Worm (Caenorhabditis elegans) whole organism, midembryonic: ENCODE results near the gene enri-2.

Source experiments
- T22C8.4 ChIP-seq: fragments of 200-800 bp; sonication (Bioruptor generic); IDR thresholded peaks from 2 replicates; pipeline ENCODE4 v1.3.6; 2022; ENCODE audit warnings: missing genetic modification characterization, missing compliant biosample characterization
- cog-1 ChIP-seq: sonication (generic microtip); optimal IDR thresholded peaks from 2 replicates; lab custom pipeline; 2016; ENCODE audit warnings: missing genetic modification characterization, missing compliant biosample characterization
- flt-1 ChIP-seq: fragments of 200-800 bp; sonication (Bioruptor generic); IDR thresholded peaks from 2 replicates; pipeline ENCODE4 v1.3.6; 2022; ENCODE audit warnings: missing genetic modification characterization, missing compliant biosample characterization
- klf-2 ChIP-seq: fragments of 200-800 bp; sonication (Bioruptor generic); conservative IDR thresholded peaks from 2 replicates; pipeline ENCODE4 v1.3.6; 2022; ENCODE audit warnings: missing genetic modification reagents, missing genetic modification characterization, missing compliant biosample characterization
- med-1 ChIP-seq: sonication (generic microtip); optimal IDR thresholded peaks from 2 replicates; lab custom pipeline; 2017; ENCODE audit warnings: missing genetic modification characterization, mild to moderate bottlenecking, missing compliant biosample characterization, antibody characterized with exemption, missing genetic modification reagents; ENCODE audit not compliant: insufficient read depth
- ref-1 ChIP-seq: fragments of 200-800 bp; sonication (Bioruptor generic); conservative IDR thresholded peaks from 2 replicates; pipeline ENCODE4 v1.3.6; 2022; ENCODE audit warnings: missing genetic modification reagents, missing genetic modification characterization, missing compliant biosample characterization
- tab-1 ChIP-seq: fragments of 200-800 bp; sonication (Bioruptor generic); IDR thresholded peaks from 2 replicates; pipeline ENCODE4 v1.3.6; 2022; ENCODE audit warnings: missing genetic modification characterization, missing compliant biosample characterization
- ztf-23 ChIP-seq: fragments of 200-800 bp; sonication (Bioruptor generic); IDR thresholded peaks from 2 replicates; pipeline ENCODE4 v1.3.6; 2022; ENCODE audit warnings: missing genetic modification reagents, missing genetic modification characterization, missing compliant biosample characterization
- ztf-29 ChIP-seq: fragments of 200-800 bp; sonication (Bioruptor generic); IDR thresholded peaks from 2 replicates; pipeline ENCODE4 v1.3.6; 2022; ENCODE audit warnings: missing genetic modification reagents, missing genetic modification characterization, missing compliant biosample characterization

DNA sequence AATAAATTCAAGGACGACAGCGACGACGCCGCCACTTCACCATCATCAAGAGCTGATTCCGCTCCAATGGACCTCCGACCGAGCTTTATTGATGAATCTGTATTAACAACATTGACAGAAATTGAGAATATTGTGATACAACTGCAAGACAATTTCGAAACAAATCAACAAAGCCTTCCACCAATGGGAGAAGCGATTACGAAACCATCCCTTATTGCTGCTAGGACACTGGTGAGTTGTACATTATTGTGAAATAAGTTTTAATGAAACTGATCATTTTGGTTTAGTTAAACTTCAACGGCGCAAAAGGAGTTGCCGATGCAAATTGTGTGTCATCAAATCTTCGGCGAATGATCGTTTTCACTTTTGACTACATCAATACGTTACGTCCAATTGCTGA lies 13.4 kb downstream of the enri-2 start:
- no peak for TF ChIP-seq flt-1 (GFP tag; lab: Robert Waterston, UW)
- TF ChIP-seq cog-1 (tag; lab: Kevin White, UChicago), result no peak
- TF ChIP-seq T22C8.4 (GFP tag; lab: Robert Waterston, UW), result no peak
- no peak for TF ChIP-seq ztf-29 (GFP tag; lab: Robert Waterston, UW)
- no peak for TF ChIP-seq ztf-23
- TF ChIP-seq tab-1, result no peak
- TF ChIP-seq ref-1 (GFP tag; lab: Robert Waterston, UW), result no peak
- no peak for TF ChIP-seq klf-2 (GFP tag; lab: Robert Waterston, UW)
- TF ChIP-seq med-1, result no peak
